Fruit fly (Drosophila melanogaster) whole organism, prepupa: ENCODE data around the gene CG17600.

Experiments
- CG3032 ChIP-seq: fragments of 200-800 bp; optimal IDR thresholded peaks from 2 replicates; lab custom pipeline; 2019; ENCODE audit warnings: missing biosample characterization, mild to moderate bottlenecking, missing genetic modification characterization, moderate library complexity
- CG31627 ChIP-seq: fragments of 200-800 bp; sonication (Bioruptor generic); optimal IDR thresholded peaks from 3 replicates; lab custom pipeline; 2016; ENCODE audit warnings: missing biosample characterization, missing genetic modification characterization
- CG6808 ChIP-seq: fragments of 200-800 bp; sonication (Bioruptor generic); optimal IDR thresholded peaks from 3 replicates; lab custom pipeline; 2017; ENCODE audit warnings: missing biosample characterization, missing genetic modification characterization, mild to moderate bottlenecking, moderate library complexity, missing genetic modification reagents
- CG6854 ChIP-seq: fragments of 200-800 bp; sonication (Bioruptor generic); optimal IDR thresholded peaks from 2 replicates; lab custom pipeline; 2017; ENCODE audit warnings: missing biosample characterization, mild to moderate bottlenecking, missing genetic modification characterization
- Ets96B ChIP-seq: fragments of 200-800 bp; optimal IDR thresholded peaks from 2 replicates; lab custom pipeline; 2019; ENCODE audit warnings: missing biosample characterization, mild to moderate bottlenecking, missing genetic modification characterization, moderate library complexity
- Sox14 ChIP-seq: fragments of 200-800 bp; sonication (Bioruptor generic); optimal IDR thresholded peaks from 3 replicates; lab custom pipeline; 2016; ENCODE audit warnings: missing biosample characterization, missing genetic modification characterization
- achi ChIP-seq: fragments of 200-800 bp; sonication (Bioruptor generic); optimal IDR thresholded peaks from 3 replicates; lab custom pipeline; 2016; ENCODE audit warnings: missing biosample characterization, missing genetic modification characterization
- dac ChIP-seq: fragments of 200-800 bp; sonication (Bioruptor generic); optimal IDR thresholded peaks from 2 replicates; lab custom pipeline; 2017; ENCODE audit warnings: missing biosample characterization, mild to moderate bottlenecking, missing genetic modification characterization
- dsx ChIP-seq: fragments of 200-800 bp; optimal IDR thresholded peaks from 3 replicates; lab custom pipeline; 2019; ENCODE audit warnings: missing biosample characterization, mild to moderate bottlenecking, missing genetic modification characterization, moderate library complexity; ENCODE audit not compliant: poor library complexity, severe bottlenecking
- salr ChIP-seq, 2 experiments: fragments of 200-800 bp; sonication (Bioruptor generic); optimal IDR thresholded peaks; 3 replicates each; lab custom pipeline; 2016 to 2018; ENCODE audit warnings: missing biosample characterization in 2 of 2, missing genetic modification characterization in 2 of 2, mild to moderate bottlenecking in 1 of 2
- ss ChIP-seq, 2 experiments: fragments of 200-800 bp; sonication (Bioruptor generic); optimal IDR thresholded peaks; 2 replicates in 1 of 2; 3 replicates in 1 of 2; lab custom pipeline; 2017 to 2018; ENCODE audit warnings: mild to moderate bottlenecking in 2 of 2, missing biosample characterization in 2 of 2, missing genetic modification characterization in 2 of 2, moderate library complexity in 1 of 2

- TF ChIP-seq salr (GFP tag; optimal IDR thresholded peaks at IDR 0.05; lab: Kevin White, UChicago) (no peak), Ets96B (tag; lab: Kevin White, UChicago) (no peak), CG3032 (tag; lab: Kevin White, UChicago) (no peak), achi (GFP tag; lab: Kevin White, UChicago) (no peak), CG6854 (GFP tag; lab: Kevin White, UChicago) (no peak), CG31627 (GFP tag; lab: Kevin White, UChicago) (no peak), ss (GFP tag; optimal IDR thresholded peaks at IDR 0.05; lab: Kevin White, UChicago) (no peak), Sox14 (GFP tag; lab: Kevin White, UChicago) (no peak), CG6808 (no peak), dac (GFP tag; lab: Kevin White, UChicago) (no peak), dsx (GFP tag; lab: Kevin White, UChicago) (no peak)
Measured at dm6 chrX:22544660-22545059, 29.7 kb downstream of the CG17600 start.
